Fruit fly (Drosophila melanogaster) Kc167 (cell line): ENCODE data around the gene CG16779.

Source experiments
- Myc ChIP-seq: fragments of >200 bp; optimal IDR thresholded peaks from 2 replicates; lab custom pipeline; 2017; ENCODE audit warnings: missing external identifiers
- Sin3A ChIP-seq: fragments of >200 bp; optimal IDR thresholded peaks from 2 replicates; lab custom pipeline; 2018; ENCODE audit warnings: missing external identifiers
- h ChIP-seq: fragments of >200 bp; optimal IDR thresholded peaks from 3 replicates; lab custom pipeline; 2018; ENCODE audit warnings: missing external identifiers
- insv ChIP-seq: fragments of >200 bp; optimal IDR thresholded peaks from 3 replicates; lab custom pipeline; 2018; ENCODE audit warnings: missing external identifiers
- psq ChIP-seq: fragments of >200 bp; optimal IDR thresholded peaks from 2 replicates; lab custom pipeline; 2017; ENCODE audit warnings: missing external identifiers

DNA sequence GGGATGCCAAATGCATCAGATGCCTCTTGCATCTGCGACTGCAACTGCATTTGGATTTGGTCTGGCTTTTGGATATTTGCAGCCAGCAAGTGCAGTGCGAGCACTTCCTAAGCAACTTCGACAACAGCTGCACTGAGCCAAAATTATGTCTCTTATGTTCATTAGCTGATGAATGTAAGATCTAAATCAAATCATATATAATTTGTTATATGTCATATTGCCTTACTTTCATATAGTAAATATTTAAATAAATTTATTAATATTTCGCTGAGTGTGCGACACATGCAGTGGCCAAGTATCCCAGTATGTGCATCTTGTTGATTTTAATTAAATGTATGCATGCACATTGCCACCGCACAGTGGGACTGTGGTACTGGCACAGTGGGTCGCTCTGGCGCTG is 13.1 kb downstream of the CG16779 start:
- TF ChIP-seq insv (lab: Kevin White, UChicago) (no peak), Sin3A (no peak), Myc (lab: Kevin White, UChicago) (no peak), psq (lab: Kevin White, UChicago) (no peak), h (lab: Kevin White, UChicago) (no peak)
